Worm (Caenorhabditis elegans): Measurements from ENCODE around the gene srz-9.

ce11 chrIII:1297604-1298003 is 33.8 kb downstream of the srz-9 start, which contains the start of gene fbxa-28:
- TF ChIP-seq tab-1 (GFP tag; IDR thresholded peaks at IDR 0.05) (no peak), med-1 (GFP tag; optimal IDR thresholded peaks at IDR 0.05; ENCODE audit: insufficient read depth) (no peak), ztf-23 (GFP tag; IDR thresholded peaks at IDR 0.05) (no peak), klf-2 (GFP tag; conservative IDR thresholded peaks at IDR 0.05) (no peak), ztf-29 (GFP tag; IDR thresholded peaks at IDR 0.05) (no peak), T22C8.4 (GFP tag; IDR thresholded peaks at IDR 0.05) (no peak), flt-1 (GFP tag; IDR thresholded peaks at IDR 0.05) (no peak)

Measured in whole organism, midembryonic.